Worm (Caenorhabditis elegans): ENCODE results near the gene arc-1.
A peak's percentile ranks its signal among the peaks of the same experiment; 100 is the strongest.

ce11 chrII:9716417-9717039, 41.8 kb downstream of the arc-1 start, which contains the start of gene wee-1.3:
- TF ChIP-seq ztf-16 (tag; optimal IDR thresholded peaks at IDR 0.05) (peak; percentile 28), zip-5 (tag; optimal IDR thresholded peaks at IDR 0.05) (no peak), K02D7.2 (tag; optimal IDR thresholded peaks at IDR 0.05) (no peak), sdc-2 (tag; optimal IDR thresholded peaks at IDR 0.05) (no peak), sox-4 (tag; optimal IDR thresholded peaks at IDR 0.05) (no peak), ama-1 (optimal IDR thresholded peaks at IDR 0.05) (no peak), F13H6.1 (tag; optimal IDR thresholded peaks at IDR 0.05) (no peak), pha-4 (tag; optimal IDR thresholded peaks at IDR 0.05) (no peak), elt-2 (tag; optimal IDR thresholded peaks at IDR 0.05) (peak; percentile 37), ceh-6 (GFP tag; optimal IDR thresholded peaks at IDR 0.05) (no peak)
